Fruit fly (Drosophila melanogaster) whole organism, embryonic: ENCODE data around the gene CG4025.

Source experiments
- Bdp1 ChIP-seq: fragments of 200-800 bp; sonication (Bioruptor generic); optimal IDR thresholded peaks from 3 replicates; lab custom pipeline; 2016; ENCODE audit warnings: missing biosample characterization, missing genetic modification characterization
- CG10274 ChIP-seq: fragments of 200-800 bp; sonication (Bioruptor generic); optimal IDR thresholded peaks from 3 replicates; lab custom pipeline; 2017; ENCODE audit warnings: missing biosample characterization, mild to moderate bottlenecking, missing genetic modification characterization
- CG11093 ChIP-seq: fragments of 200-800 bp; sonication (Bioruptor generic); IDR thresholded peaks from 3 replicates; pipeline ENCODE4 v1.3.6; 2022; ENCODE audit warnings: missing biosample characterization, missing genetic modification characterization
- CG11504 ChIP-seq: fragments of 200-800 bp; sonication (Bioruptor generic); optimal IDR thresholded peaks from 3 replicates; lab custom pipeline; 2019; ENCODE audit warnings: missing biosample characterization, mild to moderate bottlenecking, missing genetic modification characterization, moderate library complexity
- CG12155 ChIP-seq: fragments of 200-800 bp; sonication (Bioruptor generic); optimal IDR thresholded peaks from 3 replicates; lab custom pipeline; 2016; ENCODE audit warnings: missing biosample characterization, missing genetic modification characterization
- CG13775 ChIP-seq: fragments of 200-800 bp; sonication (Bioruptor generic); optimal IDR thresholded peaks from 3 replicates; lab custom pipeline; 2017; ENCODE audit warnings: missing biosample characterization, mild to moderate bottlenecking, missing genetic modification characterization
- CG13894 ChIP-seq: fragments of 200-800 bp; sonication (Bioruptor generic); optimal IDR thresholded peaks from 3 replicates; lab custom pipeline; 2018; ENCODE audit warnings: missing biosample characterization, mild to moderate bottlenecking, missing genetic modification characterization, moderate library complexity
- CG18764 ChIP-seq: fragments of 200-800 bp; sonication (Bioruptor generic); optimal IDR thresholded peaks from 3 replicates; lab custom pipeline; 2016; ENCODE audit warnings: missing biosample characterization, missing genetic modification characterization
- CG2202 ChIP-seq: fragments of 200-800 bp; sonication (Bioruptor generic); optimal IDR thresholded peaks from 2 replicates; lab custom pipeline; 2018; ENCODE audit warnings: missing biosample characterization, mild to moderate bottlenecking, missing genetic modification characterization
- CG31365 ChIP-seq: fragments of 200-800 bp; sonication (Bioruptor generic); optimal IDR thresholded peaks from 2 replicates; lab custom pipeline; 2018; ENCODE audit warnings: missing biosample characterization, mild to moderate bottlenecking, missing genetic modification characterization
- CG3838 ChIP-seq: fragments of 200-800 bp; sonication (Bioruptor generic); optimal IDR thresholded peaks from 3 replicates; lab custom pipeline; 2016; ENCODE audit warnings: missing biosample characterization, missing genetic modification characterization
- CG42726 ChIP-seq: fragments of 200-800 bp; sonication (Bioruptor generic); IDR thresholded peaks from 2 replicates; pipeline ENCODE4 v1.3.6; 2022; ENCODE audit warnings: missing biosample characterization, missing genetic modification characterization; ENCODE audit not compliant: partially characterized antibody
- CG4707 ChIP-seq: fragments of 200-800 bp; sonication (Bioruptor generic); optimal IDR thresholded peaks from 2 replicates; lab custom pipeline; 2018; ENCODE audit warnings: missing biosample characterization, mild to moderate bottlenecking, missing genetic modification characterization, moderate library complexity
- CG5245 ChIP-seq: fragments of 200-800 bp; sonication (Bioruptor generic); optimal IDR thresholded peaks from 3 replicates; lab custom pipeline; 2016; ENCODE audit warnings: missing biosample characterization, missing genetic modification characterization
- CG6683 ChIP-seq: fragments of 200-800 bp; sonication (Bioruptor generic); optimal IDR thresholded peaks from 2 replicates; lab custom pipeline; 2017; ENCODE audit warnings: missing biosample characterization, mild to moderate bottlenecking, missing genetic modification characterization, missing genetic modification reagents
- CG6791 ChIP-seq: fragments of 200-800 bp; sonication (Bioruptor generic); IDR thresholded peaks from 3 replicates; pipeline ENCODE4 v1.3.6; 2022; ENCODE audit warnings: missing biosample characterization, missing genetic modification characterization; ENCODE audit not compliant: partially characterized antibody
- CG7839 ChIP-seq: fragments of 200-800 bp; sonication (Bioruptor generic); optimal IDR thresholded peaks from 3 replicates; lab custom pipeline; 2018; ENCODE audit warnings: missing biosample characterization, mild to moderate bottlenecking, missing genetic modification characterization, moderate library complexity
- CG8359 ChIP-seq: fragments of 200-800 bp; sonication (Bioruptor generic); optimal IDR thresholded peaks from 2 replicates; lab custom pipeline; 2017; ENCODE audit warnings: missing biosample characterization, mild to moderate bottlenecking, missing genetic modification characterization, borderline replicate concordance
- CG8924 ChIP-seq: fragments of 200-800 bp; optimal IDR thresholded peaks from 3 replicates; lab custom pipeline; 2019; ENCODE audit warnings: missing biosample characterization, mild to moderate bottlenecking, missing genetic modification characterization, moderate library complexity
- CG9215 ChIP-seq: fragments of 200-800 bp; sonication (Bioruptor generic); IDR thresholded peaks from 2 replicates; pipeline ENCODE4 v1.3.6; 2022; ENCODE audit warnings: missing biosample characterization, missing genetic modification characterization
- CTCF ChIP-seq: fragments of 200-800 bp; sonication (Bioruptor generic); optimal IDR thresholded peaks from 2 replicates; lab custom pipeline; 2017; ENCODE audit warnings: missing biosample characterization, mild to moderate bottlenecking, missing genetic modification characterization, moderate library complexity
- CoRest ChIP-seq: fragments of 200-800 bp; sonication (Bioruptor generic); optimal IDR thresholded peaks from 3 replicates; lab custom pipeline; 2018; ENCODE audit warnings: missing biosample characterization, mild to moderate bottlenecking, missing genetic modification characterization, moderate library complexity
- Fer3 ChIP-seq: fragments of 200-800 bp; sonication (Bioruptor generic); optimal IDR thresholded peaks from 2 replicates; lab custom pipeline; 2018; ENCODE audit warnings: missing biosample characterization, mild to moderate bottlenecking, missing genetic modification characterization, moderate library complexity
- H15 ChIP-seq: fragments of 200-800 bp; sonication (Bioruptor generic); IDR thresholded peaks from 3 replicates; pipeline ENCODE4 v1.3.6; 2022; ENCODE audit warnings: missing biosample characterization, missing genetic modification characterization
- MBD-R2 ChIP-seq: fragments of 200-800 bp; sonication (Bioruptor generic); IDR thresholded peaks from 2 replicates; pipeline ENCODE4 v1.3.6; 2022; ENCODE audit warnings: missing biosample characterization, missing genetic modification characterization
- MESR4 ChIP-seq: fragments of 200-800 bp; sonication (Bioruptor generic); optimal IDR thresholded peaks from 2 replicates; lab custom pipeline; 2018; ENCODE audit warnings: missing biosample characterization, mild to moderate bottlenecking, missing genetic modification characterization, moderate library complexity
- Nf-YB ChIP-seq: fragments of 200-800 bp; sonication (Bioruptor generic); optimal IDR thresholded peaks from 3 replicates; lab custom pipeline; 2019; ENCODE audit warnings: missing biosample characterization, mild to moderate bottlenecking, missing genetic modification characterization, moderate library complexity
- NfI ChIP-seq: fragments of 200-800 bp; sonication (Bioruptor generic); optimal IDR thresholded peaks from 3 replicates; lab custom pipeline; 2018; ENCODE audit warnings: missing biosample characterization, mild to moderate bottlenecking, missing genetic modification characterization, moderate library complexity
- Oaz ChIP-seq: fragments of 200-800 bp; sonication (Bioruptor generic); IDR thresholded peaks from 2 replicates; pipeline ENCODE4 v1.3.6; 2022; ENCODE audit warnings: missing biosample characterization, missing genetic modification characterization
- PHDP ChIP-seq: fragments of 200-800 bp; sonication (Bioruptor generic); optimal IDR thresholded peaks from 3 replicates; lab custom pipeline; 2018; ENCODE audit warnings: missing biosample characterization, mild to moderate bottlenecking, missing genetic modification characterization, moderate library complexity
- Ptx1 ChIP-seq: fragments of 200-800 bp; sonication (Bioruptor generic); IDR thresholded peaks from 2 replicates; pipeline ENCODE4 v1.3.6; 2022; ENCODE audit warnings: missing biosample characterization, missing genetic modification characterization
- chif ChIP-seq, 2 experiments: fragments of 200-800 bp; sonication (Bioruptor generic); optimal IDR thresholded peaks; 3 replicates each; lab custom pipeline; 2016; ENCODE audit warnings: missing biosample characterization in 2 of 2, missing genetic modification characterization in 2 of 2
- chinmo ChIP-seq: fragments of 200-800 bp; sonication (Bioruptor generic); IDR thresholded peaks from 4 replicates; pipeline ENCODE4 v1.3.6; 2022; ENCODE audit warnings: missing biosample characterization, missing genetic modification characterization; ENCODE audit not compliant: partially characterized antibody
- corto ChIP-seq: fragments of 200-800 bp; sonication (Bioruptor generic); optimal IDR thresholded peaks from 2 replicates; lab custom pipeline; 2016; ENCODE audit warnings: missing biosample characterization, mild to moderate bottlenecking, missing genetic modification characterization, moderate library complexity
- dati ChIP-seq: fragments of 200-800 bp; sonication (Bioruptor generic); IDR thresholded peaks from 2 replicates; pipeline ENCODE4 v1.3.6; 2022; ENCODE audit warnings: missing biosample characterization, missing genetic modification characterization
- dm ChIP-seq: fragments of 200-800 bp; sonication (Bioruptor generic); optimal IDR thresholded peaks from 3 replicates; lab custom pipeline; 2016; ENCODE audit warnings: missing biosample characterization, missing genetic modification characterization
- esg ChIP-seq: fragments of 200-800 bp; sonication (Bioruptor generic); conservative IDR thresholded peaks from 2 replicates; pipeline ENCODE4 v1.3.6; 2022; ENCODE audit warnings: missing biosample characterization, missing genetic modification characterization
- fd3F ChIP-seq: fragments of 200-800 bp; sonication (Bioruptor generic); optimal IDR thresholded peaks from 2 replicates; lab custom pipeline; 2018; ENCODE audit warnings: missing biosample characterization, mild to moderate bottlenecking, missing genetic modification characterization, moderate library complexity
- grau ChIP-seq: fragments of 200-800 bp; optimal IDR thresholded peaks from 3 replicates; lab custom pipeline; 2019; ENCODE audit warnings: missing biosample characterization, mild to moderate bottlenecking, missing genetic modification characterization, moderate library complexity
- gsb-n ChIP-seq: fragments of 200-800 bp; sonication (Bioruptor generic); optimal IDR thresholded peaks from 3 replicates; lab custom pipeline; 2018; ENCODE audit warnings: missing biosample characterization, mild to moderate bottlenecking, missing genetic modification characterization
- jigr1 ChIP-seq: fragments of 200-800 bp; sonication (Bioruptor generic); IDR thresholded peaks from 3 replicates; pipeline ENCODE4 v1.3.6; 2022; ENCODE audit warnings: missing biosample characterization, missing genetic modification characterization
- ken ChIP-seq: fragments of 200-800 bp; sonication (Bioruptor generic); IDR thresholded peaks from 3 replicates; pipeline ENCODE4 v1.3.6; 2022; ENCODE audit warnings: missing biosample characterization, missing genetic modification characterization
- knrl ChIP-seq: fragments of 200-800 bp; sonication (Bioruptor generic); IDR thresholded peaks from 3 replicates; pipeline ENCODE4 v1.3.6; 2022; ENCODE audit warnings: missing biosample characterization, missing genetic modification characterization; ENCODE audit not compliant: partially characterized antibody
- mirr ChIP-seq: fragments of 200-800 bp; sonication (Bioruptor generic); optimal IDR thresholded peaks from 3 replicates; lab custom pipeline; 2018; ENCODE audit warnings: missing biosample characterization, mild to moderate bottlenecking, missing genetic modification characterization
- nerfin-1 ChIP-seq: fragments of 200-800 bp; sonication (Bioruptor generic); optimal IDR thresholded peaks from 3 replicates; lab custom pipeline; 2019; ENCODE audit warnings: missing biosample characterization, mild to moderate bottlenecking, missing genetic modification characterization, moderate library complexity
- run ChIP-seq: fragments of 200-800 bp; sonication (Bioruptor generic); optimal IDR thresholded peaks from 3 replicates; lab custom pipeline; 2018; ENCODE audit warnings: missing biosample characterization, mild to moderate bottlenecking, missing genetic modification characterization
- tap ChIP-seq: fragments of 200-800 bp; optimal IDR thresholded peaks from 3 replicates; lab custom pipeline; 2019; ENCODE audit warnings: missing biosample characterization, mild to moderate bottlenecking, missing genetic modification characterization, moderate library complexity
- zf30C ChIP-seq: fragments of 200-800 bp; sonication (Bioruptor generic); optimal IDR thresholded peaks from 3 replicates; lab custom pipeline; 2018; ENCODE audit warnings: missing biosample characterization, mild to moderate bottlenecking, missing genetic modification characterization

The CG4025 gene

DNA sequence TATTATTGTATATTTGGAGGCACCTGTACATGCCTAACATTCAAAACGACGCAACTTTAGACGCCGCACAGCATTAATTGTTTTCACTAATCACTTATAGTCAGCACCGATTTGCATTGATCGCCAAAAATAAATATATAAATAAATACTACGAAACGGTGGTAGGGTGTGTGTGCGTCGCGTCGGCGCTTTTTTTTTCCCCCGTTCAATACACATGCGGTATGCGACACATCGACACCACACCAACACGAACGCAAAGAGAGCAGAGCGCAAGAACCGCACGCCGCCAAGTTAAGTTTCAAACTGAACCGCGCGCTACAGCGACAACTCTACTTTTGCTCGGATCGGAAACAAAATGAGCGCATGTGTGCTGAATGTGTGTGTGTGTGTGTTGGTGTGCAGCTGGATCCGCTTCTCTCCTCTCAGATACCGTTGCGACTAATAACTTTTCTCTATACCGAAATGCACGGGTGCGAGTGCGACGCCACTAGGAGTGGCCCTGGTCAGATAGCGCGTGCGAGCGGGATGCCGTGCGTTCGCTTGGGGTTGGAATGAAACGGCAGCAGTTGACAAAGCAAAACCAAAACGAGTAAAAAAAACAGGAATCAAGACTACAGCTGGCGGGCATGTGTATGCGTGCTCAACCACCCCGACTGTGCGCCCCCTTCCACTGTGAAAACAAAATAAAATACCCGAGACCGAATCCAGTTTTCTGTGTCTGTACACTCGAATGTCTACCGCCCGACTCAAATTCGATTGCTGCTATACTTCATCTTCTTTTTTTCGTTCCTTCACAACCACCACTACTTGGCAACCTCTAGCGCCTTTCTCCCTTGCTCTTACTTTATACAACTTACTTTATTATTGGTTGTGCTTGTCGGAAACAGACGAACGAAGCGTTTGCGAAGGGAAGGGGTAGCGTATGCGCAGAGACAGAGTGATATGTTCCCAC lies 46.5 kb downstream of the CG4025 start, which contains the start of gene ph-d (continued):
- TF ChIP-seq Oaz (GFP tag; lab: Robert Waterston, UW) (no peak), CG18764 (no peak), CG6683 (GFP tag; lab: Kevin White, UChicago) (no peak), fd3F (GFP tag; lab: Kevin White, UChicago) (no peak), CG10274 (GFP tag; lab: Kevin White, UChicago) (peak; percentile 24), dati (GFP tag; lab: Robert Waterston, UW) (no peak), CG5245 (GFP tag; lab: Kevin White, UChicago) (peak; percentile 18), CG7839 (tag; lab: Kevin White, UChicago) (peak; percentile 65), chif (GFP tag; optimal IDR thresholded peaks at IDR 0.05; lab: Kevin White, UChicago) (peak in 1 of 2 experiments; percentile 35), CG6791 (no peak), dm (peak; percentile 67), CG3838 (no peak), CG31365 (tag; lab: Kevin White, UChicago) (no peak), Fer3 (tag; lab: Kevin White, UChicago) (peak; percentile 31), CG8359 (GFP tag; lab: Kevin White, UChicago) (peak; percentile 18), mirr (peak; percentile 76), CoRest (peak; percentile 22), CG8924 (tag; lab: Kevin White, UChicago) (peak; percentile 59), CG12155 (GFP tag; lab: Kevin White, UChicago) (peak; percentile 20), NfI (peak; percentile 31), MESR4 (GFP tag; lab: Kevin White, UChicago) (peak; percentile 7), CG13894 (tag; lab: Kevin White, UChicago) (peak; percentile 65), zf30C (no peak), Ptx1 (GFP tag; lab: Robert Waterston, UW) (peak; percentile 59), CG9215 (no peak), CG2202 (tag; lab: Kevin White, UChicago) (no peak), tap (tag; lab: Kevin White, UChicago) (peak; percentile 18), grau (tag; lab: Kevin White, UChicago) (peak; percentile 42), nerfin-1 (tag; lab: Kevin White, UChicago) (peak; percentile 17), CG11504 (tag; lab: Kevin White, UChicago) (peak; percentile 60), MBD-R2 (peak; percentile 18; the same call in 1 of the 2 replicates), jigr1 (GFP tag; lab: Robert Waterston, UW) (no peak), CG11093 (GFP tag; lab: Robert Waterston, UW) (no peak), gsb-n (tag; lab: Kevin White, UChicago) (peak; percentile 17), Nf-YB (GFP tag; lab: Kevin White, UChicago) (peak; percentile 95), CG13775 (GFP tag; lab: Kevin White, UChicago) (peak; percentile 27), corto (GFP tag; lab: Kevin White, UChicago) (no peak), run (tag; lab: Kevin White, UChicago) (no peak), esg (GFP tag; lab: Robert Waterston, UW) (0 out of 2 replicates have a peak, but pooled peaks have one; percentile 19), CTCF (peak; percentile 40), knrl (GFP tag; lab: Robert Waterston, UW) (0 out of 3 replicates have a peak, but pooled peaks have one; percentile 24), Bdp1 (GFP tag; lab: Kevin White, UChicago) (no peak), CG42726 (GFP tag; lab: Robert Waterston, UW) (no peak), PHDP (tag; lab: Kevin White, UChicago) (peak; percentile 52), chinmo (GFP tag; lab: Robert Waterston, UW) (peak; percentile 95; the same call in 3 of the 4 replicates), CG4707 (GFP tag; lab: Kevin White, UChicago) (no peak), H15 (GFP tag; lab: Robert Waterston, UW) (0 out of 3 replicates have a peak, but pooled peaks have one; percentile 19), ken (GFP tag; lab: Robert Waterston, UW) (0 out of 3 replicates have a peak, but pooled peaks have one; percentile 7)
